Comparison of ENCODE assay signal across 4 worm cellular contexts in genomic region chrII:8889589-8889988, ce11.
TF ChIP-seq lines count a peak whose summit lies in the region.

No protein-coding gene starts in this region.

TF ChIP-seq in whole organism, L3 larva, 47 proteins besides CTCF, POLR2A, EP300 and RAD21:
- TF ChIP-seq pha-4 (tag; optimal IDR thresholded peaks at IDR 0.05; lab: Kevin White, UChicago), result peak; percentile 10
- no peak for TF ChIP-seq jun-1 (tag; optimal IDR thresholded peaks at IDR 0.05; lab: Kevin White, UChicago)
TF ChIP-seq in whole organism, L3 larva: peak in this region for 1.

TF ChIP-seq in whole organism, L4 larva, 104 proteins besides CTCF, POLR2A, EP300 and RAD21:
- peak in 1 of 2 experiments; percentile 8 for TF ChIP-seq unc-62 (GFP tag; optimal IDR thresholded peaks at IDR 0.05 in 1 of 2; lab: Kevin White, UChicago)
- TF ChIP-seq unc-62 (tag; optimal IDR thresholded peaks at IDR 0.05; lab: Kevin White, UChicago), result no peak
- TF ChIP-seq daf-16 (GFP tag; optimal IDR thresholded peaks at IDR 0.05; lab: Kevin White, UChicago), result no peak
- peak; percentile 26 for TF ChIP-seq daf-16 (tag; optimal IDR thresholded peaks at IDR 0.05; lab: Kevin White, UChicago)
- peak; percentile 54 for TF ChIP-seq ama-1 (optimal IDR thresholded peaks at IDR 0.05; lab: Kevin White, UChicago)
- TF ChIP-seq mdt-29 (GFP tag; IDR thresholded peaks at IDR 0.05; lab: Robert Waterston, UW), result no peak

TF ChIP-seq in whole organism, late embryonic, 69 proteins besides CTCF, POLR2A, EP300 and RAD21:
- TF ChIP-seq nhr-232 (tag; optimal IDR thresholded peaks at IDR 0.05; lab: Kevin White, UChicago) (no peak), elt-2 (tag; optimal IDR thresholded peaks at IDR 0.05; lab: Kevin White, UChicago) (peak; percentile 80), hlh-30 (tag; optimal IDR thresholded peaks at IDR 0.05; lab: Kevin White, UChicago; ENCODE audit: insufficient read depth) (no peak)

TF ChIP-seq in whole organism, young adult, 124 proteins besides CTCF, POLR2A, EP300 and RAD21:
- TF ChIP-seq nhr-90 (tag; optimal IDR thresholded peaks at IDR 0.05; lab: Kevin White, UChicago) (no peak), madf-3 (GFP tag; IDR thresholded peaks at IDR 0.05; lab: Robert Waterston, UW) (0 out of 2 replicates have a peak, but pooled peaks have one; percentile 50), madf-6 (GFP tag; IDR thresholded peaks at IDR 0.05; lab: Robert Waterston, UW) (peak; percentile 18; the same call in 1 of the 2 replicates), ceh-58 (GFP tag; IDR thresholded peaks at IDR 0.05; lab: Robert Waterston, UW) (no peak), Y67H2A.10 (GFP tag; conservative IDR thresholded peaks at IDR 0.05; lab: Robert Waterston, UW) (no peak), aptf-3 (GFP tag; IDR thresholded peaks at IDR 0.05; lab: Robert Waterston, UW) (no peak)
